Fruit fly (Drosophila melanogaster) whole organism, embryonic: ENCODE measurements around the gene CG17207.

Experiments used
- Asciz ChIP-seq: fragments of 200-800 bp; sonication (Bioruptor generic); optimal IDR thresholded peaks from 2 replicates; lab custom pipeline; 2017; ENCODE audit warnings: missing biosample characterization, mild to moderate bottlenecking, missing genetic modification characterization, missing genetic modification reagents
- CG10147 ChIP-seq: fragments of 200-800 bp; sonication (Bioruptor generic); optimal IDR thresholded peaks from 2 replicates; lab custom pipeline; 2019; ENCODE audit warnings: missing biosample characterization, mild to moderate bottlenecking, missing genetic modification characterization, moderate library complexity
- CG10431 ChIP-seq: fragments of 200-800 bp; sonication (Bioruptor generic); optimal IDR thresholded peaks from 3 replicates; lab custom pipeline; 2018; ENCODE audit warnings: missing biosample characterization, mild to moderate bottlenecking, missing genetic modification characterization
- CG14710 ChIP-seq: fragments of 200-800 bp; sonication (Bioruptor generic); optimal IDR thresholded peaks from 3 replicates; lab custom pipeline; 2019; ENCODE audit warnings: missing biosample characterization, mild to moderate bottlenecking, missing genetic modification characterization, moderate library complexity
- CG15479 ChIP-seq: fragments of 200-800 bp; sonication (Bioruptor generic); optimal IDR thresholded peaks from 3 replicates; lab custom pipeline; 2019; ENCODE audit warnings: missing biosample characterization, mild to moderate bottlenecking, missing genetic modification characterization, moderate library complexity
- CG17359 ChIP-seq: fragments of 200-800 bp; sonication (Bioruptor generic); optimal IDR thresholded peaks from 3 replicates; lab custom pipeline; 2018; ENCODE audit warnings: missing biosample characterization, mild to moderate bottlenecking, missing genetic modification characterization, moderate library complexity
- CG17612 ChIP-seq: fragments of 200-800 bp; sonication (Bioruptor generic); IDR thresholded peaks from 2 replicates; pipeline ENCODE4 v1.3.6; 2022; ENCODE audit warnings: missing biosample characterization, missing genetic modification characterization
- CG30020 ChIP-seq: fragments of 200-800 bp; optimal IDR thresholded peaks from 2 replicates; lab custom pipeline; 2019; ENCODE audit warnings: missing biosample characterization, mild to moderate bottlenecking, missing genetic modification characterization, moderate library complexity
- CG30431 ChIP-seq: fragments of 200-800 bp; sonication (Bioruptor generic); optimal IDR thresholded peaks from 2 replicates; lab custom pipeline; 2017; ENCODE audit warnings: missing biosample characterization, missing genetic modification characterization
- CG31388 ChIP-seq: fragments of 200-800 bp; sonication (Bioruptor generic); optimal IDR thresholded peaks from 2 replicates; lab custom pipeline; 2016; ENCODE audit warnings: missing biosample characterization, missing genetic modification characterization
- CG33213 ChIP-seq: fragments of 200-800 bp; sonication (Bioruptor generic); optimal IDR thresholded peaks from 3 replicates; lab custom pipeline; 2016; ENCODE audit warnings: missing biosample characterization, missing genetic modification characterization
- CG34376 ChIP-seq: fragments of 200-800 bp; sonication (Bioruptor generic); optimal IDR thresholded peaks from 2 replicates; lab custom pipeline; 2018; ENCODE audit warnings: missing biosample characterization, mild to moderate bottlenecking, missing genetic modification characterization
- CG3726 ChIP-seq: fragments of 200-800 bp; sonication (Bioruptor generic); IDR thresholded peaks from 3 replicates; pipeline ENCODE4, ENCODE4 v1.3.6; 2022; ENCODE audit warnings: missing biosample characterization, missing genetic modification characterization
- CG43689 ChIP-seq: fragments of 200-800 bp; sonication (Bioruptor generic); IDR thresholded peaks from 2 replicates; pipeline ENCODE4 v1.3.6; 2022; ENCODE audit warnings: missing biosample characterization, missing genetic modification characterization
- CG4404 ChIP-seq: fragments of 200-800 bp; sonication (Bioruptor generic); IDR thresholded peaks from 2 replicates; pipeline ENCODE4 v1.3.6; 2022; ENCODE audit warnings: missing biosample characterization, missing genetic modification characterization
- CG6791 ChIP-seq: fragments of 200-800 bp; sonication (Bioruptor generic); IDR thresholded peaks from 3 replicates; pipeline ENCODE4 v1.3.6; 2022; ENCODE audit warnings: missing biosample characterization, missing genetic modification characterization; ENCODE audit not compliant: partially characterized antibody
- CG6813 ChIP-seq: fragments of 200-800 bp; sonication (Bioruptor generic); optimal IDR thresholded peaks from 2 replicates; lab custom pipeline; 2017; ENCODE audit warnings: missing biosample characterization, missing genetic modification characterization, mild to moderate bottlenecking, moderate library complexity, missing genetic modification reagents
- CG7987 ChIP-seq: fragments of 200-800 bp; sonication (Bioruptor generic); optimal IDR thresholded peaks from 2 replicates; lab custom pipeline; 2018; ENCODE audit warnings: missing biosample characterization, mild to moderate bottlenecking, missing genetic modification characterization, moderate library complexity
- CG8290 ChIP-seq, 3 experiments: fragments of 200-800 bp; sonication (Bioruptor generic); optimal IDR thresholded peaks; 2 replicates each; lab custom pipeline; 2016 to 2019; ENCODE audit warnings: missing biosample characterization in 3 of 3, missing genetic modification characterization in 3 of 3, mild to moderate bottlenecking in 2 of 3, moderate library complexity in 1 of 3
- CG9727 ChIP-seq: fragments of 200-800 bp; sonication (Bioruptor generic); optimal IDR thresholded peaks from 3 replicates; lab custom pipeline; 2017; ENCODE audit warnings: missing biosample characterization, mild to moderate bottlenecking, missing genetic modification characterization
- Chrac-16 ChIP-seq: fragments of 200-800 bp; sonication (Bioruptor generic); optimal IDR thresholded peaks from 3 replicates; lab custom pipeline; 2016; ENCODE audit warnings: missing biosample characterization, missing genetic modification characterization
- D19A ChIP-seq: fragments of 200-800 bp; optimal IDR thresholded peaks from 3 replicates; lab custom pipeline; 2019; ENCODE audit warnings: missing biosample characterization, mild to moderate bottlenecking, missing genetic modification characterization, moderate library complexity
- D19B ChIP-seq: fragments of 200-800 bp; sonication (Bioruptor generic); optimal IDR thresholded peaks from 2 replicates; lab custom pipeline; 2017; ENCODE audit warnings: missing biosample characterization, mild to moderate bottlenecking, missing genetic modification characterization
- Ets97D ChIP-seq: fragments of 200-800 bp; sonication (Bioruptor generic); optimal IDR thresholded peaks from 3 replicates; lab custom pipeline; 2016; ENCODE audit warnings: missing biosample characterization, missing genetic modification characterization
- HmgD ChIP-seq: fragments of 200-800 bp; sonication (Bioruptor generic); optimal IDR thresholded peaks from 3 replicates; lab custom pipeline; 2016; ENCODE audit warnings: missing biosample characterization, missing genetic modification characterization
- Hr51 ChIP-seq, 2 experiments: fragments of 200-800 bp; sonication (Bioruptor generic); optimal IDR thresholded peaks; 2 replicates in 1 of 2; 3 replicates in 1 of 2; lab custom pipeline; 2016 to 2018; ENCODE audit warnings: missing biosample characterization in 2 of 2, missing genetic modification characterization in 2 of 2, mild to moderate bottlenecking in 1 of 2, moderate library complexity in 1 of 2
- MBD-R2 ChIP-seq: fragments of 200-800 bp; sonication (Bioruptor generic); IDR thresholded peaks from 2 replicates; pipeline ENCODE4 v1.3.6; 2022; ENCODE audit warnings: missing biosample characterization, missing genetic modification characterization
- Nf-YA ChIP-seq: fragments of 200-800 bp; sonication (Bioruptor generic); IDR thresholded peaks from 2 replicates; pipeline ENCODE4 v1.3.6; 2022; ENCODE audit warnings: missing biosample characterization, missing genetic modification characterization
- NfI ChIP-seq: fragments of 200-800 bp; sonication (Bioruptor generic); optimal IDR thresholded peaks from 3 replicates; lab custom pipeline; 2018; ENCODE audit warnings: missing biosample characterization, mild to moderate bottlenecking, missing genetic modification characterization, moderate library complexity
- Sox100B ChIP-seq: fragments of 200-800 bp; sonication (Bioruptor generic); optimal IDR thresholded peaks from 3 replicates; lab custom pipeline; 2018; ENCODE audit warnings: missing biosample characterization, mild to moderate bottlenecking, missing genetic modification characterization
- Spps ChIP-seq: fragments of 200-800 bp; sonication (Bioruptor generic); optimal IDR thresholded peaks from 2 replicates; lab custom pipeline; 2018; ENCODE audit warnings: missing biosample characterization, mild to moderate bottlenecking, missing genetic modification characterization
- Sry-δ ChIP-seq: fragments of 200-800 bp; sonication (Bioruptor generic); optimal IDR thresholded peaks from 2 replicates; lab custom pipeline; 2016; ENCODE audit warnings: missing biosample characterization, missing genetic modification characterization
- al ChIP-seq: fragments of 200-800 bp; sonication (Bioruptor generic); IDR thresholded peaks from 2 replicates; pipeline ENCODE4 v1.3.6; 2022; ENCODE audit warnings: missing biosample characterization, missing genetic modification characterization
- bcd ChIP-seq: fragments of 200-800 bp; sonication (Bioruptor generic); optimal IDR thresholded peaks from 2 replicates; lab custom pipeline; 2017; ENCODE audit warnings: missing biosample characterization, mild to moderate bottlenecking, missing genetic modification characterization
- br ChIP-seq: fragments of >200 bp; optimal IDR thresholded peaks from 2 replicates; lab custom pipeline; 2017
- bsh ChIP-seq, 2 experiments: fragments of 200-800 bp; sonication (Bioruptor generic); optimal IDR thresholded peaks; 2 replicates each; lab custom pipeline; 2017 to 2018; ENCODE audit warnings: mild to moderate bottlenecking in 2 of 2, missing biosample characterization in 2 of 2, missing genetic modification characterization in 2 of 2, moderate library complexity in 1 of 2
- crp ChIP-seq, 2 experiments: fragments of 200-800 bp; sonication (Bioruptor generic); optimal IDR thresholded peaks; 2 replicates in 1 of 2; 3 replicates in 1 of 2; lab custom pipeline; 2017; ENCODE audit warnings: missing biosample characterization in 2 of 2, missing genetic modification characterization in 2 of 2, mild to moderate bottlenecking in 1 of 2, moderate library complexity in 1 of 2
- fru ChIP-seq: fragments of >200 bp; optimal IDR thresholded peaks from 2 replicates; lab custom pipeline; 2017
- grn ChIP-seq: fragments of 200-800 bp; sonication (Bioruptor generic); optimal IDR thresholded peaks from 3 replicates; lab custom pipeline; 2017; ENCODE audit warnings: missing biosample characterization, missing genetic modification characterization
- her ChIP-seq: fragments of 200-800 bp; sonication (Bioruptor generic); optimal IDR thresholded peaks from 2 replicates; lab custom pipeline; 2016; ENCODE audit warnings: missing biosample characterization, missing genetic modification characterization
- lbe ChIP-seq: fragments of 200-800 bp; sonication (Bioruptor generic); optimal IDR thresholded peaks from 2 replicates; lab custom pipeline; 2016; ENCODE audit warnings: missing biosample characterization, mild to moderate bottlenecking, missing genetic modification characterization
- lilli ChIP-seq: fragments of 200-800 bp; sonication (Bioruptor generic); optimal IDR thresholded peaks from 3 replicates; lab custom pipeline; 2016; ENCODE audit warnings: missing biosample characterization, missing genetic modification characterization
- luna ChIP-seq: fragments of 200-800 bp; sonication (Bioruptor generic); optimal IDR thresholded peaks from 2 replicates; lab custom pipeline; 2016; ENCODE audit warnings: missing biosample characterization, missing genetic modification characterization
- peb ChIP-seq: fragments of 200-800 bp; sonication (Bioruptor generic); IDR thresholded peaks from 2 replicates; pipeline ENCODE4 v1.3.6; 2022; ENCODE audit warnings: missing biosample characterization, missing genetic modification characterization
- phol ChIP-seq: fragments of 200-800 bp; sonication (Bioruptor generic); optimal IDR thresholded peaks from 3 replicates; lab custom pipeline; 2018; ENCODE audit warnings: missing biosample characterization, mild to moderate bottlenecking, missing genetic modification characterization, moderate library complexity
- slbo ChIP-seq: fragments of 200-800 bp; sonication (Bioruptor generic); IDR thresholded peaks from 2 replicates; pipeline ENCODE4 v1.3.6; 2022; ENCODE audit warnings: missing biosample characterization, missing genetic modification characterization
- sr ChIP-seq: fragments of 200-800 bp; sonication (Bioruptor generic); IDR thresholded peaks from 3 replicates; pipeline ENCODE4 v1.3.6; 2022; ENCODE audit warnings: missing biosample characterization, missing genetic modification characterization
- wor ChIP-seq: fragments of 200-800 bp; sonication (Bioruptor generic); IDR thresholded peaks from 2 replicates; pipeline ENCODE4 v1.3.6; 2022; ENCODE audit warnings: missing biosample characterization, missing genetic modification characterization
- yki ChIP-seq: fragments of >200 bp; optimal IDR thresholded peaks from 3 replicates; lab custom pipeline; 2018
- zen ChIP-seq: fragments of 200-800 bp; sonication (Bioruptor generic); optimal IDR thresholded peaks from 3 replicates; lab custom pipeline; 2018; ENCODE audit warnings: missing biosample characterization, mild to moderate bottlenecking, missing genetic modification characterization, moderate library complexity

Gene CG17207

DNA sequence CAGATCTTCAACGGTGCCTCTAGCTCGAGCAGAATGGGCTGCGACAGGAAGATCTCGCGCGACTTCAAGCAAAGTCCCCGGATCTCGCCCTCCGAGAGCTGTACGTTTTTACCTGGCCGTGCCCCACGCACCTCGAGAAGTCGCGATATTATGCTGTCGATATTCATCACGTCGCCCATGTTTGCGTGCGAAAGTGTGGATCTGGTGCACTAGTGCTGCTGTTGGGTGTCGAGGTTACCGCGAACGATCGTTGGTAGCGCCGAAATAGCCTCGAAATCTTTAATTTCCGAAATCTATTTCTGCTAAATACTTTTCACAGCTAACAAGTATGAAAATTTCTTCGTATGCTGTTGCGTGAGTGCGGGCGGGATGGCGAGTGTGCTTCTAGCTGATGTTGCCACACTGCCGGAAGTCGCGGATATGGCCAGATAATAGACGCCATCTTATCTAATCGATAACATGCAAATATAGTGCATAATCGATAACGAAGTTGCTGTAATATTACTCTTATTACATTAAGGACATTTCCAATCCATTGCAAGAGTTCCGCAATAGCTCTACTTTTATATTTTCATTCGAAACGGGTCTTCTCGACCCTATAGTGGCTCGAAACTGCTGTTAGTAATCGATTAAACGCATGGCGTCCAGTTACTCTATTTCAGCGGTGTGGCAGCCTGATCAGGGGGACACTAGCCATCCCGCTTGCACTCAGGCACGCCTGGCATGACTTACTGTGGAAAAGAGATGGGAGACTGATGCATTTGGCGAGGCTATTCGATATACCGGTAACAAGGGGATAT lies 13.2 kb downstream of the CG17207 start, which contains the start of gene Pp1-87B (continued):
- TF ChIP-seq CG14710 (tag; lab: Kevin White, UChicago) (peak; percentile 76), MBD-R2 (GFP tag; lab: Robert Waterston, UW) (no peak), CG10431 (GFP tag; lab: Kevin White, UChicago) (no peak), Spps (tag; lab: Kevin White, UChicago) (no peak), Hr51 (GFP tag; optimal IDR thresholded peaks at IDR 0.05; lab: Kevin White, UChicago) (no peak), slbo (GFP tag; lab: Robert Waterston, UW) (no peak), Asciz (GFP tag; lab: Kevin White, UChicago) (no peak), zen (peak; percentile 38), her (GFP tag; lab: Kevin White, UChicago) (no peak), CG3726 (GFP tag; lab: Robert Waterston, UW) (no peak), CG9727 (GFP tag; lab: Kevin White, UChicago) (peak; percentile 39), crp (GFP tag; optimal IDR thresholded peaks at IDR 0.05; lab: Kevin White, UChicago) (peak in 1 of 2 experiments; percentile 8), br (no peak), CG4404 (no peak), lilli (GFP tag; lab: Kevin White, UChicago) (no peak), al (GFP tag; lab: Robert Waterston, UW) (no peak), NfI (no peak), bsh (GFP tag; optimal IDR thresholded peaks at IDR 0.05; lab: Kevin White, UChicago) (no peak), CG6813 (GFP tag; lab: Kevin White, UChicago) (no peak), wor (GFP tag; lab: Robert Waterston, UW) (no peak), CG6791 (GFP tag; lab: Robert Waterston, UW) (peak; percentile 55; the same call in 2 of the 3 replicates), yki (lab: Kevin White, UChicago) (no peak), phol (tag; lab: Kevin White, UChicago) (peak; percentile 100), CG34376 (GFP tag; lab: Kevin White, UChicago) (peak; percentile 9), CG43689 (GFP tag; lab: Robert Waterston, UW) (no peak), CG17612 (GFP tag; lab: Robert Waterston, UW) (no peak), D19B (GFP tag; lab: Kevin White, UChicago) (no peak), grn (GFP tag; lab: Kevin White, UChicago) (no peak), bcd (GFP tag; lab: Kevin White, UChicago) (peak; percentile 15), CG30431 (no peak), Sry-δ (GFP tag; lab: Kevin White, UChicago) (peak; percentile 75), CG8290 (GFP tag; optimal IDR thresholded peaks at IDR 0.05; lab: Kevin White, UChicago) (peak; percentile 39), CG8290 (tag; optimal IDR thresholded peaks at IDR 0.05; lab: Kevin White, UChicago) (peak in 1 of 2 experiments; percentile 46), sr (GFP tag; lab: Robert Waterston, UW) (no peak), lbe (GFP tag; lab: Kevin White, UChicago) (no peak), Nf-YA (GFP tag; lab: Robert Waterston, UW) (no peak), fru (lab: Kevin White, UChicago) (no peak), CG15479 (GFP tag; lab: Kevin White, UChicago) (no peak), CG33213 (GFP tag; lab: Kevin White, UChicago) (no peak), HmgD (peak; percentile 40), CG10147 (GFP tag; lab: Kevin White, UChicago) (no peak), Sox100B (GFP tag; lab: Kevin White, UChicago) (no peak), CG30020 (tag; lab: Kevin White, UChicago) (peak; percentile 45), luna (no peak), CG17359 (no peak), D19A (no peak), CG31388 (no peak), Chrac-16 (no peak), CG7987 (GFP tag; lab: Kevin White, UChicago) (no peak), Ets97D (peak; percentile 94), peb (GFP tag; lab: Robert Waterston, UW) (no peak)
